Worm (Caenorhabditis elegans) whole organism, early embryonic: Measurements from ENCODE around the gene rgs-3.

Experiments used
- aly-1 ChIP-seq: sonication (generic microtip); optimal IDR thresholded peaks from 2 replicates; lab custom pipeline; 2016; ENCODE audit warnings: missing genetic modification characterization, missing compliant biosample characterization
- ama-1 ChIP-seq: fragments of 150-350 bp; optimal IDR thresholded peaks from 2 replicates; lab custom pipeline; 2014
- ets-7 ChIP-seq: sonication (generic microtip); optimal IDR thresholded peaks from 2 replicates; lab custom pipeline; 2016; ENCODE audit warnings: missing genotype, missing genetic modification characterization, missing compliant biosample characterization
- flt-1 ChIP-seq: fragments of 200-800 bp; sonication (Bioruptor generic); IDR thresholded peaks from 2 replicates; pipeline ENCODE4 v1.3.6; 2022; ENCODE audit warnings: missing genetic modification characterization, missing compliant biosample characterization
- hmg-4 ChIP-seq: fragments of 200-800 bp; sonication (Bioruptor generic); optimal IDR thresholded peaks from 2 replicates; lab custom pipeline; 2018; ENCODE audit warnings: mild to moderate bottlenecking, missing genetic modification characterization, missing compliant biosample characterization
- pes-1 ChIP-seq: fragments of 200-800 bp; sonication (Bioruptor generic); IDR thresholded peaks from 2 replicates; pipeline ENCODE4 v1.3.6; 2022; ENCODE audit warnings: missing genetic modification reagents, missing genetic modification characterization, missing compliant biosample characterization
- sea-1 ChIP-seq: fragments of 200-800 bp; sonication (Bioruptor generic); conservative IDR thresholded peaks from 2 replicates; pipeline ENCODE4 v1.3.6; 2022; ENCODE audit warnings: missing genetic modification characterization, missing compliant biosample characterization
- tbx-37 ChIP-seq: fragments of 200-800 bp; sonication (Bioruptor generic); conservative IDR thresholded peaks from 2 replicates; pipeline ENCODE4 v1.3.6; 2022; ENCODE audit warnings: missing genetic modification reagents, missing genetic modification characterization, missing compliant biosample characterization

DNA sequence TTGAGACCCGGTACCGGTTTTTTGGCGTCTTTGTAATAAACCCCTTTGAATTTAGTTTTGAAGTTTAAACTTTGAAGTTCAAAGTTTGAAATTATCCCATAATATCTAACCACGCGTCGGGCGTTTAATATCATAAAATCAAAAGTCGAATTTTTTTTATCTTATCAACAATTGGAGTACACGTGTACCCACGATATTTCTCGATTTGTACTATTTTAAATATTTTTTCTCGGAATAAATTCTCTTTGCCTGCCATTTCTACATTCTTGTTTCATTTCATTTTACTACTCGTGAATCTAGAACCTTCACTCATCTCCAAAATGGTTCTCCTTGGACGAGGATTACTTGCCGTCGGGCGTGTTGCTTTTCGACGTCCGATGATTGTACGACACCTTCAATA is 49.5 kb upstream of the rgs-3 start, which contains the start of gene gldc-1:
- TF ChIP-seq pes-1 (GFP tag; lab: Robert Waterston, UW) (no peak), aly-1 (tag; lab: Kevin White, UChicago) (no peak), ama-1 (lab: Kevin White, UChicago) (no peak), flt-1 (GFP tag; lab: Robert Waterston, UW) (no peak), ets-7 (tag; lab: Kevin White, UChicago) (no peak), tbx-37 (GFP tag; lab: Robert Waterston, UW) (no peak), sea-1 (GFP tag; lab: Robert Waterston, UW) (no peak), hmg-4 (GFP tag; lab: Kevin White, UChicago) (no peak)
